Worm (Caenorhabditis elegans): ENCODE data around the gene vps-54.

- TF ChIP-seq cog-1 (tag; optimal IDR thresholded peaks at IDR 0.05) (no peak), T22C8.4 (GFP tag; IDR thresholded peaks at IDR 0.05) (no peak), flt-1 (GFP tag; IDR thresholded peaks at IDR 0.05) (no peak), ref-1 (GFP tag; conservative IDR thresholded peaks at IDR 0.05) (no peak), med-1 (GFP tag; optimal IDR thresholded peaks at IDR 0.05; ENCODE audit: insufficient read depth) (no peak), klf-2 (GFP tag; conservative IDR thresholded peaks at IDR 0.05) (no peak), ztf-29 (GFP tag; IDR thresholded peaks at IDR 0.05) (no peak), ztf-23 (GFP tag; IDR thresholded peaks at IDR 0.05) (no peak)
These were observed 4.7 kb downstream of the vps-54 start for ce11 chrV:10571523-10571922.

Measured in whole organism, midembryonic.